Worm (Caenorhabditis elegans) whole organism, early embryonic: ENCODE results near the gene ard-1.

Experiments
- B0310.2 ChIP-seq: sonication (generic microtip); optimal IDR thresholded peaks from 2 replicates; lab custom pipeline; 2016; ENCODE audit warnings: mild to moderate bottlenecking, missing genetic modification characterization, missing compliant biosample characterization
- aly-1 ChIP-seq: sonication (generic microtip); optimal IDR thresholded peaks from 2 replicates; lab custom pipeline; 2016; ENCODE audit warnings: missing genetic modification characterization, missing compliant biosample characterization
- ama-1 ChIP-seq: fragments of 150-350 bp; optimal IDR thresholded peaks from 2 replicates; lab custom pipeline; 2014
- ceh-13 ChIP-seq: fragments of 200-800 bp; sonication (Bioruptor generic); optimal IDR thresholded peaks from 2 replicates; lab custom pipeline; 2018; ENCODE audit warnings: mild to moderate bottlenecking, missing genetic modification characterization, missing compliant biosample characterization
- ceh-36 ChIP-seq: sonication (generic microtip); optimal IDR thresholded peaks from 2 replicates; lab custom pipeline; 2016; ENCODE audit warnings: missing genetic modification characterization, inconsistent platforms, missing compliant biosample characterization
- flt-1 ChIP-seq: fragments of 200-800 bp; sonication (Bioruptor generic); IDR thresholded peaks from 2 replicates; pipeline ENCODE4 v1.3.6; 2022; ENCODE audit warnings: missing genetic modification characterization, missing compliant biosample characterization
- hmg-4 ChIP-seq: fragments of 200-800 bp; sonication (Bioruptor generic); optimal IDR thresholded peaks from 2 replicates; lab custom pipeline; 2018; ENCODE audit warnings: mild to moderate bottlenecking, missing genetic modification characterization, missing compliant biosample characterization
- pes-1 ChIP-seq: fragments of 200-800 bp; sonication (Bioruptor generic); IDR thresholded peaks from 2 replicates; pipeline ENCODE4 v1.3.6; 2022; ENCODE audit warnings: missing genetic modification reagents, missing genetic modification characterization, missing compliant biosample characterization
- tbx-11 ChIP-seq: fragments of 200-800 bp; sonication (Bioruptor generic); IDR thresholded peaks from 2 replicates; pipeline ENCODE4 v1.3.6; 2022; ENCODE audit warnings: missing genetic modification characterization, missing compliant biosample characterization

DNA sequence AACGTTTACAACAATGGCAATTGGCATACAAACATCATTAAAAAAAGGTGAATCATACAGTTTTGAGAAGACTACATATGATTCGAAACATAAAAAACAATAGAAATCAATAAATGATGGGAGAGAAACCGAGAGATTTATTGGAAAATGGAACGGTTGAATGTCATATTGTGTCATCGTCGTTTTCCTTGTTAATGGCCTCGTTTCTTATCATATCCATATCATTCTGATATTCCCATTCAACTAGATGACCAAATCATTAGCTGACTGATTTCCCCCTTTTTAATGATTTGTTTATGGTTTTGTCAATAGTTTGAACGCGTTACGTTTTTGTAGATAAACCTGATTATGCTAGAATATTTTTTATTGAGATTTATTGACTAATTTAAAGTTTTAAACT is 43.7 kb downstream of the ard-1 start:
- TF ChIP-seq hmg-4 (GFP tag; lab: Kevin White, UChicago) (no peak), ama-1 (no peak), B0310.2 (tag; lab: Kevin White, UChicago) (no peak), flt-1 (no peak), tbx-11 (GFP tag; lab: Robert Waterston, UW) (no peak), pes-1 (GFP tag; lab: Robert Waterston, UW) (no peak), aly-1 (tag; lab: Kevin White, UChicago) (no peak), ceh-36 (tag; lab: Kevin White, UChicago) (no peak), ceh-13 (GFP tag; lab: Kevin White, UChicago) (no peak)
